Fruit fly (Drosophila melanogaster) whole organism, embryonic: ENCODE measurements around the gene ksr.

Experiments
- Abd-B ChIP-seq: fragments of 200-800 bp; sonication (Bioruptor generic); optimal IDR thresholded peaks from 2 replicates; lab custom pipeline; 2018; ENCODE audit warnings: missing biosample characterization, mild to moderate bottlenecking, missing genetic modification characterization, moderate library complexity
- Asciz ChIP-seq: fragments of 200-800 bp; sonication (Bioruptor generic); optimal IDR thresholded peaks from 2 replicates; lab custom pipeline; 2017; ENCODE audit warnings: missing biosample characterization, mild to moderate bottlenecking, missing genetic modification characterization, missing genetic modification reagents
- Awh ChIP-seq: fragments of 200-800 bp; sonication (Bioruptor generic); IDR thresholded peaks from 2 replicates; pipeline ENCODE4, ENCODE4 v1.3.6; 2022; ENCODE audit warnings: missing biosample characterization, missing genetic modification characterization
- B-H1 ChIP-seq: fragments of 200-800 bp; sonication (Bioruptor generic); IDR thresholded peaks from 3 replicates; pipeline ENCODE4 v1.3.6; 2022; ENCODE audit warnings: missing biosample characterization, missing genetic modification characterization
- CG10366 ChIP-seq: fragments of 200-800 bp; sonication (Bioruptor generic); IDR thresholded peaks from 2 replicates; pipeline ENCODE4 v1.3.6; 2022; ENCODE audit warnings: missing biosample characterization, missing genetic modification characterization
- CG10959 ChIP-seq: fragments of 200-800 bp; sonication (Bioruptor generic); IDR thresholded peaks from 2 replicates; pipeline ENCODE4 v1.3.6; 2022; ENCODE audit warnings: missing biosample characterization, missing genetic modification characterization
- CG11456 ChIP-seq: fragments of 200-800 bp; sonication (Bioruptor generic); IDR thresholded peaks from 3 replicates; pipeline ENCODE4 v1.3.6; 2022; ENCODE audit warnings: missing biosample characterization, missing genetic modification characterization
- CG12219 ChIP-seq: fragments of 200-800 bp; sonication (Bioruptor generic); optimal IDR thresholded peaks from 3 replicates; lab custom pipeline; 2018; ENCODE audit warnings: missing biosample characterization, mild to moderate bottlenecking, missing genetic modification characterization
- CG13624 ChIP-seq: fragments of 200-800 bp; sonication (Bioruptor generic); optimal IDR thresholded peaks from 2 replicates; lab custom pipeline; 2016; ENCODE audit warnings: missing biosample characterization, missing genetic modification characterization
- CG14014 ChIP-seq: fragments of 200-800 bp; sonication (Bioruptor generic); IDR thresholded peaks from 2 replicates; pipeline ENCODE4 v1.3.6; 2022; ENCODE audit warnings: missing biosample characterization, missing genetic modification characterization
- CG14050 ChIP-seq: fragments of 200-800 bp; sonication (Bioruptor generic); IDR thresholded peaks from 3 replicates; pipeline ENCODE4 v1.3.6; 2022; ENCODE audit warnings: missing biosample characterization, missing genetic modification characterization
- CG14441 ChIP-seq: fragments of 200-800 bp; sonication (Bioruptor generic); IDR thresholded peaks from 2 replicates; pipeline ENCODE4 v1.3.6; 2022; ENCODE audit warnings: missing biosample characterization, missing genetic modification characterization
- CG14860 ChIP-seq: fragments of 200-800 bp; sonication (Bioruptor generic); IDR thresholded peaks from 3 replicates; pipeline ENCODE4 v1.3.6; 2022; ENCODE audit warnings: missing biosample characterization, missing genetic modification characterization; ENCODE audit not compliant: partially characterized antibody
- CG15696 ChIP-seq: fragments of 200-800 bp; sonication (Bioruptor generic); optimal IDR thresholded peaks from 2 replicates; lab custom pipeline; 2019; ENCODE audit warnings: missing biosample characterization, mild to moderate bottlenecking, missing genetic modification characterization, moderate library complexity
- CG16863 ChIP-seq: fragments of 200-800 bp; sonication (Bioruptor generic); optimal IDR thresholded peaks from 3 replicates; lab custom pipeline; 2016; ENCODE audit warnings: missing biosample characterization, missing genetic modification characterization
- CG30431 ChIP-seq: fragments of 200-800 bp; sonication (Bioruptor generic); optimal IDR thresholded peaks from 2 replicates; lab custom pipeline; 2017; ENCODE audit warnings: missing biosample characterization, missing genetic modification characterization
- CG31441 ChIP-seq: fragments of 200-800 bp; sonication (Bioruptor generic); IDR thresholded peaks from 2 replicates; pipeline ENCODE4 v1.3.6; 2022; ENCODE audit warnings: missing biosample characterization, missing genetic modification characterization
- CG34376 ChIP-seq: fragments of 200-800 bp; sonication (Bioruptor generic); optimal IDR thresholded peaks from 2 replicates; lab custom pipeline; 2018; ENCODE audit warnings: missing biosample characterization, mild to moderate bottlenecking, missing genetic modification characterization
- CG4282 ChIP-seq: fragments of 200-800 bp; sonication (Bioruptor generic); optimal IDR thresholded peaks from 2 replicates; lab custom pipeline; 2016; ENCODE audit warnings: missing biosample characterization, missing genetic modification characterization
- CG43689 ChIP-seq: fragments of 200-800 bp; sonication (Bioruptor generic); IDR thresholded peaks from 2 replicates; pipeline ENCODE4 v1.3.6; 2022; ENCODE audit warnings: missing biosample characterization, missing genetic modification characterization
- CG5953 ChIP-seq: fragments of 200-800 bp; sonication (Bioruptor generic); IDR thresholded peaks from 2 replicates; pipeline ENCODE4 v1.3.6; 2022; ENCODE audit warnings: missing biosample characterization, missing genetic modification characterization
- CG8944 ChIP-seq: fragments of 200-800 bp; sonication (Bioruptor generic); optimal IDR thresholded peaks from 3 replicates; lab custom pipeline; 2016; ENCODE audit warnings: missing biosample characterization, missing genetic modification characterization
- CTCF ChIP-seq: fragments of 200-800 bp; sonication (Bioruptor generic); optimal IDR thresholded peaks from 2 replicates; lab custom pipeline; 2017; ENCODE audit warnings: missing biosample characterization, mild to moderate bottlenecking, missing genetic modification characterization, moderate library complexity
- CrebB ChIP-seq: fragments of 200-800 bp; sonication (Bioruptor generic); optimal IDR thresholded peaks from 3 replicates; lab custom pipeline; 2018; ENCODE audit warnings: missing biosample characterization, mild to moderate bottlenecking, missing genetic modification characterization
- D19B ChIP-seq: fragments of 200-800 bp; sonication (Bioruptor generic); optimal IDR thresholded peaks from 2 replicates; lab custom pipeline; 2017; ENCODE audit warnings: missing biosample characterization, mild to moderate bottlenecking, missing genetic modification characterization
- Dfd ChIP-seq, 2 experiments: fragments of >200 bp; optimal IDR thresholded peaks; 2 replicates each; lab custom pipeline; 2017; ENCODE audit warnings: missing biosample characterization in 2 of 2, missing genetic modification characterization in 2 of 2
- Hand ChIP-seq: fragments of 200-800 bp; sonication (Bioruptor generic); optimal IDR thresholded peaks from 2 replicates; lab custom pipeline; 2017; ENCODE audit warnings: mild to moderate bottlenecking, missing biosample characterization, missing genetic modification reagents, missing genetic modification characterization
- Opbp ChIP-seq: fragments of 200-800 bp; sonication (Bioruptor generic); IDR thresholded peaks from 3 replicates; pipeline ENCODE4 v1.3.6; 2022; ENCODE audit warnings: missing biosample characterization, missing genetic modification characterization; ENCODE audit not compliant: partially characterized antibody
- Optix ChIP-seq: fragments of 200-800 bp; sonication (Bioruptor generic); IDR thresholded peaks from 3 replicates; pipeline ENCODE4 v1.3.6; 2022; ENCODE audit warnings: missing biosample characterization, missing genetic modification characterization
- Rfx ChIP-seq: fragments of 200-800 bp; sonication (Bioruptor generic); IDR thresholded peaks from 2 replicates; pipeline ENCODE4 v1.3.6; 2022; ENCODE audit warnings: missing biosample characterization, missing genetic modification characterization
- Sin3A ChIP-seq: fragments of >200 bp; optimal IDR thresholded peaks from 2 replicates; lab custom pipeline; 2018
- Spps ChIP-seq: fragments of 200-800 bp; sonication (Bioruptor generic); optimal IDR thresholded peaks from 2 replicates; lab custom pipeline; 2018; ENCODE audit warnings: missing biosample characterization, mild to moderate bottlenecking, missing genetic modification characterization
- Xbp1 ChIP-seq: fragments of 200-800 bp; sonication (Bioruptor generic); optimal IDR thresholded peaks from 3 replicates; lab custom pipeline; 2016; ENCODE audit warnings: missing biosample characterization, mild to moderate bottlenecking, missing genetic modification characterization
- amos ChIP-seq: fragments of 200-800 bp; sonication (Bioruptor generic); IDR thresholded peaks from 2 replicates; pipeline ENCODE4 v1.3.6; 2022; ENCODE audit warnings: missing biosample characterization, missing genetic modification characterization; ENCODE audit not compliant: partially characterized antibody
- ato ChIP-seq: fragments of 200-800 bp; sonication (Bioruptor generic); IDR thresholded peaks from 2 replicates; pipeline ENCODE4 v1.3.6; 2022; ENCODE audit warnings: missing biosample characterization, missing genetic modification characterization; ENCODE audit not compliant: partially characterized antibody
- chif ChIP-seq, 2 experiments: fragments of 200-800 bp; sonication (Bioruptor generic); optimal IDR thresholded peaks; 3 replicates each; lab custom pipeline; 2016; ENCODE audit warnings: missing biosample characterization in 2 of 2, missing genetic modification characterization in 2 of 2
- chinmo ChIP-seq: fragments of 200-800 bp; sonication (Bioruptor generic); IDR thresholded peaks from 4 replicates; pipeline ENCODE4 v1.3.6; 2022; ENCODE audit warnings: missing biosample characterization, missing genetic modification characterization; ENCODE audit not compliant: partially characterized antibody
- corto ChIP-seq: fragments of 200-800 bp; sonication (Bioruptor generic); optimal IDR thresholded peaks from 2 replicates; lab custom pipeline; 2016; ENCODE audit warnings: missing biosample characterization, mild to moderate bottlenecking, missing genetic modification characterization, moderate library complexity
- dan ChIP-seq: fragments of 200-800 bp; sonication (Bioruptor generic); IDR thresholded peaks from 2 replicates; pipeline ENCODE4 v1.3.6; 2022; ENCODE audit warnings: missing biosample characterization, missing genetic modification characterization
- dmrt11E ChIP-seq: fragments of 200-800 bp; sonication (Bioruptor generic); optimal IDR thresholded peaks from 3 replicates; lab custom pipeline; 2018; ENCODE audit warnings: missing biosample characterization, mild to moderate bottlenecking, missing genetic modification characterization, moderate library complexity
- fru ChIP-seq: fragments of >200 bp; optimal IDR thresholded peaks from 2 replicates; lab custom pipeline; 2017
- fu2 ChIP-seq: fragments of 200-800 bp; sonication (Bioruptor generic); optimal IDR thresholded peaks from 2 replicates; lab custom pipeline; 2016; ENCODE audit warnings: missing biosample characterization, missing genetic modification characterization
- hth ChIP-seq: fragments of >200 bp; optimal IDR thresholded peaks from 2 replicates; lab custom pipeline; 2017; ENCODE audit warnings: inconsistent platforms
- kni ChIP-seq: fragments of 200-800 bp; sonication (Bioruptor generic); optimal IDR thresholded peaks from 3 replicates; lab custom pipeline; 2017; ENCODE audit warnings: mild to moderate bottlenecking, missing biosample characterization, missing genetic modification reagents, missing genetic modification characterization
- nerfin-1 ChIP-seq: fragments of 200-800 bp; sonication (Bioruptor generic); optimal IDR thresholded peaks from 3 replicates; lab custom pipeline; 2019; ENCODE audit warnings: missing biosample characterization, mild to moderate bottlenecking, missing genetic modification characterization, moderate library complexity
- nom ChIP-seq: fragments of 200-800 bp; sonication (Bioruptor generic); optimal IDR thresholded peaks from 2 replicates; lab custom pipeline; 2017; ENCODE audit warnings: missing biosample characterization, missing genetic modification characterization, mild to moderate bottlenecking, moderate library complexity, missing genetic modification reagents
- p53 ChIP-seq: fragments of 200-800 bp; sonication (Bioruptor generic); optimal IDR thresholded peaks from 2 replicates; lab custom pipeline; 2016; ENCODE audit warnings: missing biosample characterization, missing genetic modification characterization
- pb ChIP-seq: fragments of 200-800 bp; sonication (Bioruptor generic); optimal IDR thresholded peaks from 3 replicates; lab custom pipeline; 2016; ENCODE audit warnings: missing biosample characterization, missing genetic modification characterization
- psq ChIP-seq: fragments of 200-800 bp; sonication (Bioruptor generic); optimal IDR thresholded peaks from 2 replicates; lab custom pipeline; 2017; ENCODE audit warnings: missing biosample characterization, missing genetic modification characterization
- pzg ChIP-seq: fragments of 200-800 bp; sonication (Bioruptor generic); optimal IDR thresholded peaks from 3 replicates; lab custom pipeline; 2018; ENCODE audit warnings: missing biosample characterization, mild to moderate bottlenecking, missing genetic modification characterization, moderate library complexity
- trh ChIP-seq: fragments of 200-800 bp; sonication (Bioruptor generic); optimal IDR thresholded peaks from 2 replicates; lab custom pipeline; 2016; ENCODE audit warnings: missing biosample characterization, missing genetic modification characterization
- tup ChIP-seq: fragments of 200-800 bp; sonication (Bioruptor generic); optimal IDR thresholded peaks from 2 replicates; lab custom pipeline; 2016; ENCODE audit warnings: missing biosample characterization, mild to moderate bottlenecking, missing genetic modification characterization, moderate library complexity
- unpg ChIP-seq: fragments of 200-800 bp; sonication (Bioruptor generic); optimal IDR thresholded peaks from 3 replicates; lab custom pipeline; 2018; ENCODE audit warnings: missing biosample characterization, mild to moderate bottlenecking, missing genetic modification characterization, moderate library complexity

ksr gene

DNA sequence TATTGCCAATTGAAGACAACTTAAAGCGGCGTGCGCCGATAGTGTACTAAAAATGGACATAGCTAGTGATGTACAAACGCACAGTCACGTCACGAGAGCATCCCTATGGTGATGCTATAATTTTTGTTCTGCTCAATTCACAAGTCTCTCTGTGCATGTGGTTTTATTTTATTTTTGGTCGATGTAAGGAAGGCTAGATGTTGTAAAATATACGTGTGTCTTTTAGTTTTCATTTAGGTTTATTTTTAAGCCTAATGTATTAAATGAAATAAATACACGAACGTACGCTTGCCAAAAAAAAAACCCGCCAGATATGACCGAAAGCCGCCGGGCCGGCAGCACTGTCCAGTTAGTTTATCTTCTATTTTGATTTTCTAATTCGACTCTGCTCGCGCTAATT lies 9.2 kb downstream of the ksr start, which contains the start of the genes CG45100, HDAC3 and Hcs (continued):
- TF ChIP-seq CG8944 (GFP tag; lab: Kevin White, UChicago) (peak; percentile 32), CG11456 (GFP tag; lab: Robert Waterston, UW) (peak; percentile 59; the same call in 2 of the 3 replicates), hth (no peak), Dfd (GFP tag; optimal IDR thresholded peaks at IDR 0.05; lab: Kevin White, UChicago) (no peak), CG14860 (GFP tag; lab: Robert Waterston, UW) (peak; percentile 88), nom (no peak), fru (lab: Kevin White, UChicago) (no peak), tup (GFP tag; lab: Kevin White, UChicago) (no peak), CrebB (tag; lab: Kevin White, UChicago) (no peak), chinmo (GFP tag; lab: Robert Waterston, UW) (peak; percentile 52; the same call in 1 of the 4 replicates), unpg (GFP tag; lab: Kevin White, UChicago) (no peak), psq (GFP tag; lab: Kevin White, UChicago) (no peak), CG30431 (GFP tag; lab: Kevin White, UChicago) (no peak), pzg (GFP tag; lab: Kevin White, UChicago) (peak; percentile 59), Optix (GFP tag; lab: Robert Waterston, UW) (no peak), kni (GFP tag; lab: Kevin White, UChicago) (no peak), Awh (GFP tag; lab: Robert Waterston, UW) (no peak), CG14050 (GFP tag; lab: Robert Waterston, UW) (no peak), nerfin-1 (tag; lab: Kevin White, UChicago) (no peak), dmrt11E (tag; lab: Kevin White, UChicago) (no peak), CG31441 (GFP tag; lab: Robert Waterston, UW) (no peak), Rfx (GFP tag; lab: Robert Waterston, UW) (peak; percentile 68), Opbp (GFP tag; lab: Robert Waterston, UW) (peak; percentile 85), trh (GFP tag; lab: Kevin White, UChicago) (no peak), CG14441 (peak; percentile 27; the same call in 1 of the 2 replicates), Abd-B (peak; percentile 75), CTCF (GFP tag; lab: Kevin White, UChicago) (no peak), CG13624 (GFP tag; lab: Kevin White, UChicago) (peak; percentile 72), D19B (GFP tag; lab: Kevin White, UChicago) (no peak), CG15696 (tag; lab: Kevin White, UChicago) (peak; percentile 45), Spps (tag; lab: Kevin White, UChicago) (no peak), CG43689 (no peak), CG14014 (no peak), chif (GFP tag; optimal IDR thresholded peaks at IDR 0.05; lab: Kevin White, UChicago) (peak in 1 of 2 experiments; percentile 34), CG10366 (GFP tag; lab: Robert Waterston, UW) (peak; percentile 36; the same call in 1 of the 2 replicates), Asciz (no peak), ato (peak; percentile 60), B-H1 (GFP tag; lab: Robert Waterston, UW) (no peak), fu2 (peak; percentile 60), CG10959 (no peak), dan (GFP tag; lab: Robert Waterston, UW) (no peak), CG34376 (GFP tag; lab: Kevin White, UChicago) (peak; percentile 59), Sin3A (lab: Kevin White, UChicago) (peak; percentile 89), Hand (GFP tag; lab: Kevin White, UChicago) (no peak), corto (GFP tag; lab: Kevin White, UChicago) (no peak), Xbp1 (GFP tag; lab: Kevin White, UChicago) (peak; percentile 61), pb (GFP tag; lab: Kevin White, UChicago) (no peak), CG12219 (GFP tag; lab: Kevin White, UChicago) (no peak), amos (GFP tag; lab: Robert Waterston, UW) (peak; percentile 86), CG16863 (peak; percentile 23), CG5953 (GFP tag; lab: Robert Waterston, UW) (no peak), CG4282 (GFP tag; lab: Kevin White, UChicago) (no peak), p53 (GFP tag; lab: Kevin White, UChicago) (peak; percentile 41)
